Fruit fly (Drosophila melanogaster) whole organism, embryonic: ENCODE results near the gene Gr63a.

Experiments used
- CG3065 ChIP-seq: fragments of 200-800 bp; sonication (Bioruptor generic); optimal IDR thresholded peaks from 2 replicates; lab custom pipeline; 2016; ENCODE audit warnings: missing biosample characterization, missing genetic modification characterization
- CG31388 ChIP-seq: fragments of 200-800 bp; sonication (Bioruptor generic); optimal IDR thresholded peaks from 2 replicates; lab custom pipeline; 2016; ENCODE audit warnings: missing biosample characterization, missing genetic modification characterization
- CG5245 ChIP-seq: fragments of 200-800 bp; sonication (Bioruptor generic); optimal IDR thresholded peaks from 3 replicates; lab custom pipeline; 2016; ENCODE audit warnings: missing biosample characterization, missing genetic modification characterization
- HmgD ChIP-seq: fragments of 200-800 bp; sonication (Bioruptor generic); optimal IDR thresholded peaks from 3 replicates; lab custom pipeline; 2016; ENCODE audit warnings: missing biosample characterization, missing genetic modification characterization
- NC2α ChIP-seq: fragments of 200-800 bp; sonication (Bioruptor generic); optimal IDR thresholded peaks from 2 replicates; lab custom pipeline; 2016; ENCODE audit warnings: missing biosample characterization, missing genetic modification characterization
- esg ChIP-seq: fragments of 200-800 bp; sonication (Bioruptor generic); conservative IDR thresholded peaks from 2 replicates; pipeline ENCODE4 v1.3.6; 2022; ENCODE audit warnings: missing biosample characterization, missing genetic modification characterization
- h ChIP-seq: fragments of >200 bp; optimal IDR thresholded peaks from 2 replicates; lab custom pipeline; 2017
- peb ChIP-seq: fragments of 200-800 bp; sonication (Bioruptor generic); IDR thresholded peaks from 2 replicates; pipeline ENCODE4 v1.3.6; 2022; ENCODE audit warnings: missing biosample characterization, missing genetic modification characterization
- tx ChIP-seq: fragments of 200-800 bp; sonication (Bioruptor generic); optimal IDR thresholded peaks from 2 replicates; lab custom pipeline; 2016; ENCODE audit warnings: missing biosample characterization, missing genetic modification characterization

DNA sequence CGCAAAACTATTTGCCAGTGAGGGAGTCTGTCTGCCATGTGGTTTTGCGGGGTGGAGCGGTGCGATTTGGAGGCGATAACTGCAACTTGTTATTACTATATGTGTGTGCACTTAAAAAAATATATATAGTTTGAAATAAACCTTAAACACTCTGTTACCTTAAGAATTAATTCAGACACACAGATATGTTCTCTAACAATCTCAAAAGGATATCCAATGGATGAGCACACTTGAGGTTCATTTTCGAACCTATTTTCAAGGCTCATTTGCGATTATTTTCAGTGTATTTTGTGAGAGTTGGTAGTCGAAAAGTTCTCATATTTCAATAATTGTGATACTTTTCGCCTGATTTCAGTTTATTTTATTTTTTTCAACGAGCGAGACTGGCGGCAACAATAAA lies 14.4 kb downstream of the Gr63a start:
- TF ChIP-seq NC2α (GFP tag; lab: Kevin White, UChicago) (no peak), CG3065 (no peak), CG31388 (GFP tag; lab: Kevin White, UChicago) (no peak), esg (no peak), HmgD (GFP tag; lab: Kevin White, UChicago) (no peak), h (lab: Kevin White, UChicago) (no peak), tx (GFP tag; lab: Kevin White, UChicago) (no peak), CG5245 (GFP tag; lab: Kevin White, UChicago) (peak; percentile 18), peb (GFP tag; lab: Robert Waterston, UW) (no peak)
